Worm (Caenorhabditis elegans): ENCODE results near the gene clc-33.
"Not testable (repeated sequence)": the region's sequence is repeated elsewhere in the genome, so short reads cannot be mapped to it uniquely, and the experiment has no call there.

clc-33 gene

DNA sequence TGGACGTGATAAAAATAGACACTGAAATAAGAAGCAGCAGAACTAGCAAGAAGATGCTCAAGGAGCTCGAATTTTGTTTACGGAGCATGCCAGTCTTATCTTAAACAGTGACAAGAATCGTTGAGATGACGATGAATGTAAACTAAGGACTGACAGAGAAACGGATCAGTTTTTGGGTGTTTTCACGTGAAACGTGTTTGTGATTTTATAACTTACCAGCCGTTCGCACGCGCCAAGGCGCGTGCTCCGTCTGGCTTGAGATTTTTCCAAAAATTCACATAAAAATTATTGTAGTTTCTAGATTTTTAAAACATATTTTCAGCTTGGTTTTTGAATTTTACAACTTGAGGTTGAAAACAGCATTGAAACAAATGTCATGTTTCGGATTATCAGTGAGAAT is 10.3 kb downstream of the clc-33 start, which contains the start of gene F28A10.5:
F28A10.5 (minus strand) TSS at position 101 of the 400 bp plus-strand sequence.
- not testable (repeated sequence) for TF ChIP-seq repo-1 (tag; optimal IDR thresholded peaks at IDR 0.05); efl-1 (GFP tag; optimal IDR thresholded peaks at IDR 0.05); tlf-1 (GFP tag; optimal IDR thresholded peaks at IDR 0.05)

DNA sequence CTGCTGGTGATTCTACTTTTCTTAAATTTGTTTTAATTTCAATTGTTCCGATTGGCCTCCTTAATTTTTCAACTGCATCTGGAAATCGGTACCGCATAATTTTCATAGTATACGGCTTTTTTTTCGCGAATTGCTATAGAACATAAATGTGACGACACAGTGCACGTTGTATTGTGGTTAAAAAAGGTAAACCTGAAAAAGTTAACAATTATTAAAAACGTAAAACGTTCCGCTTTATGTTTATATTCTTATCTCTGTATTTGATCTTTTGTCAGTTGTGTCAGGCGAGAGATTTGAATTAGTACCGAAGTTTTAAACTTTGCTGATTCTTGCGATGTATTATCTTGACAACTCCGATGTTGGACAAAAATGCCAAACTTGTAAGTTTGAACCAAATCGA is 21.3 kb downstream of the clc-33 start, which contains the start of gene Y46B2A.4:
Y46B2A.4 (plus strand) TSS at position 301 of the 400 bp plus-strand sequence.
- TF ChIP-seq hlh-12 (tag; optimal IDR thresholded peaks at IDR 0.05) = no peak
- TF ChIP-seq ztf-18 (tag; optimal IDR thresholded peaks at IDR 0.05) = no peak
- TF ChIP-seq F37B4.10 (GFP tag; IDR thresholded peaks at IDR 0.05) = no peak
- no peak for TF ChIP-seq zim-3 (tag; optimal IDR thresholded peaks at IDR 0.05)
- TF ChIP-seq let-526 (GFP tag; IDR thresholded peaks at IDR 0.05) = no peak
- TF ChIP-seq atf-7 (tag; optimal IDR thresholded peaks at IDR 0.05) = no peak
- TF ChIP-seq ccch-3 (GFP tag; optimal IDR thresholded peaks at IDR 0.05) = no peak
- TF ChIP-seq Y53F4B.3 (GFP tag; IDR thresholded peaks at IDR 0.05) = no peak
- TF ChIP-seq Y79H2A.3 (GFP tag; conservative IDR thresholded peaks at IDR 0.05) = no peak
- TF ChIP-seq lir-1 (GFP tag; conservative IDR thresholded peaks at IDR 0.05) = no peak
- no peak for TF ChIP-seq die-1 (tag; optimal IDR thresholded peaks at IDR 0.05)
- TF ChIP-seq attf-5 (GFP tag; optimal IDR thresholded peaks at IDR 0.05) = no peak
- TF ChIP-seq ZK185.1 (tag; optimal IDR thresholded peaks at IDR 0.05; ENCODE audit: poor library complexity, severe bottlenecking) = no peak
- TF ChIP-seq snpc-1.3 (tag; optimal IDR thresholded peaks at IDR 0.05; ENCODE audit: insufficient read depth) = no peak
- TF ChIP-seq F57A8.1 (GFP tag; optimal IDR thresholded peaks at IDR 0.05) = no peak
- no peak for TF ChIP-seq B0336.3 (GFP tag; IDR thresholded peaks at IDR 0.05)
- TF ChIP-seq rcor-1 (GFP tag; IDR thresholded peaks at IDR 0.05) = no peak
- no peak for TF ChIP-seq ceh-40 (GFP tag; IDR thresholded peaks at IDR 0.05)
- TF ChIP-seq madf-10 (tag; optimal IDR thresholded peaks at IDR 0.05) = no peak

DNA sequence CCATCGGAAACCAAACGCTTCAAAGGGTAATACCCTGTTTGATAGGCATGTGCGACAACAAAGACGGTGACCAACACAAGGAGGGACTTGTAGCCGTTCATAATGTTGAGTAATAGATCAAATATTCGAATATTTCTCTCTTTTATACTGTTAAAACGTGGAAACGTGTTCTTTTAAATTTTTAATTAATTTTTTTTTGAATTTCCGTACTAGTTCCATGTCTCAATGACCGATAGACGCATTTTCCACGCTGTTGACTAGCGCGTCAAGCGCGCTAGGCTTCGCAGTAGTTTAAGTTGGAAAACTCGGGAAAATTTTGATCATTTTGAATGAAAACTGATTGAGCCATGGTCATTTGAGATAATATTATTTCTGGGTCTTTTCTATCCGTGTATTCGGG is 26.6 kb downstream of the clc-33 start, which contains the start of gene Y46B2A.3:
Y46B2A.3 (minus strand) TSS at position 101 of the 400 bp plus-strand sequence.
- TF ChIP-seq ets-4 (GFP tag; optimal IDR thresholded peaks at IDR 0.05) (no peak), sea-2 (GFP tag; IDR thresholded peaks at IDR 0.05) (no peak), Y67H2A.10 (GFP tag; conservative IDR thresholded peaks at IDR 0.05) (no peak), let-607 (tag; optimal IDR thresholded peaks at IDR 0.05) (no peak), bed-2 (GFP tag; IDR thresholded peaks at IDR 0.05) (no peak), nhr-27 (tag; optimal IDR thresholded peaks at IDR 0.05) (no peak), ztf-25 (GFP tag; IDR thresholded peaks at IDR 0.05) (no peak)

DNA sequence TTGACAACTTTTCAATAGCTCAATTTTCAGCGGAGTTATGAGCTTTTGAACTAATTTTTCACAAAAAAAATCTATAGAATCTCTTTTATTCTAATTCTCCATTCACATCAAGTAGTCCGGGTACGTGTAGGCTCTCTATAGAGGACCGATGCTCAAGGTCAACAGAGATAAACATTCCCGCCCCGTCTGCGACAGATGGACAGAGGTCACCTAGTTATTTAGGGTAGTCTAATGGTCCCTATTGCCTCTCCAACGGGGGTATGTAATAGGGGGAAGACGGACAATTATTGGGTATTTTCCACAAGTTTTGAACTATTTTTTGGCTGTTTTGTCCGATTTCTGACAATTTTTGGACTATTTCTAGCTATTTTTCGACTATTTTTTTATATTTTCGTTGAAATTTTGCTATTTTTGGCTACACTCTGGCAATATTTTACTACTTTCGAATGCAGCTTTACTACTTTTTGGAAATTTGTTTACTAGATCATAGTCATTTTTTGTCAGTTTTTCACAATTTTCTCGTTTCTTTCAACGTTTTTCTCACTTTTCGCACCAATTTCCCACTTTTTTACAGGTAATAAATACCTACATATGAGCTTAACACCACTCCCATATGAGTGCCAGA is 28.1 kb downstream of the clc-33 start, which contains the start of gene fbxc-51:
fbxc-51 (plus strand) TSS at position 575 of the 625 bp plus-strand sequence.
- TF ChIP-seq ztf-26 (tag; optimal IDR thresholded peaks at IDR 0.05) = no peak
- TF ChIP-seq snpc-1.1 (tag; optimal IDR thresholded peaks at IDR 0.05; ENCODE audit: insufficient read depth) = no peak
- no peak for TF ChIP-seq hmg-20 (GFP tag; IDR thresholded peaks at IDR 0.05)
- no peak for TF ChIP-seq dox-1 (GFP tag; IDR thresholded peaks at IDR 0.05)
- TF ChIP-seq dpl-1 (GFP tag; optimal IDR thresholded peaks at IDR 0.05) = no peak
- no peak for TF ChIP-seq mes-4 (tag; optimal IDR thresholded peaks at IDR 0.05)
- TF ChIP-seq madf-6 (GFP tag; IDR thresholded peaks at IDR 0.05) = no peak
- TF ChIP-seq Y53F4B.3 (GFP tag; IDR thresholded peaks at IDR 0.05) = no peak
- TF ChIP-seq bed-2 (GFP tag; IDR thresholded peaks at IDR 0.05) = no peak
- TF ChIP-seq F37B4.10 (GFP tag; IDR thresholded peaks at IDR 0.05) = no peak
- TF ChIP-seq hlh-12 (tag; optimal IDR thresholded peaks at IDR 0.05) = no peak
- no peak for TF ChIP-seq akir-1 (GFP tag; optimal IDR thresholded peaks at IDR 0.05)
- no peak for TF ChIP-seq K11D2.4 (GFP tag; IDR thresholded peaks at IDR 0.05)
- no peak for TF ChIP-seq athp-1 (tag; optimal IDR thresholded peaks at IDR 0.05)
- no peak for TF ChIP-seq lsl-1 (GFP tag; optimal IDR thresholded peaks at IDR 0.05)
- TF ChIP-seq ztf-6 (GFP tag; IDR thresholded peaks at IDR 0.05) = no peak
- TF ChIP-seq attf-3 (GFP tag; conservative IDR thresholded peaks at IDR 0.05) = no peak
- no peak for TF ChIP-seq B0336.3 (GFP tag; IDR thresholded peaks at IDR 0.05)
